Fruit fly (Drosophila melanogaster): ENCODE results near the gene ND-13B.

ND-13B gene

dm6 chr3L:10693709-10694403, at the start of gene ND-13B:
Gene ND-13B, minus strand, starts transcription at chr3L:10694108.
- TF ChIP-seq Mnt (GFP tag; optimal IDR thresholded peaks at IDR 0.05) (peak; percentile 34), cnc (optimal IDR thresholded peaks at IDR 0.05) (no peak), kay (GFP tag; ENCODE audit: borderline replicate concordance) (no peak), Clk (GFP tag; optimal IDR thresholded peaks at IDR 0.05) (peak; percentile 63), CG1620 (GFP tag; optimal IDR thresholded peaks at IDR 0.05) (peak; percentile 56), CG14711 (tag; optimal IDR thresholded peaks at IDR 0.05) (peak; percentile 55), cic (GFP tag; optimal IDR thresholded peaks at IDR 0.05) (peak; percentile 6), Hr96 (GFP tag; optimal IDR thresholded peaks at IDR 0.05) (no peak), CG7101 (tag; optimal IDR thresholded peaks at IDR 0.05) (peak; percentile 54), tj (GFP tag; optimal IDR thresholded peaks at IDR 0.05) (no peak), pad (GFP tag; optimal IDR thresholded peaks at IDR 0.05) (peak; percentile 70), CG7045 (GFP tag; optimal IDR thresholded peaks at IDR 0.05) (no peak), bab1 (GFP tag; optimal IDR thresholded peaks at IDR 0.05) (no peak), Crg-1 (GFP tag; optimal IDR thresholded peaks at IDR 0.05) (peak; percentile 55), CG12768 (GFP tag; optimal IDR thresholded peaks at IDR 0.05) (peak; percentile 76), toe (GFP tag; optimal IDR thresholded peaks at IDR 0.05) (no peak), ovo (GFP tag; optimal IDR thresholded peaks at IDR 0.05) (no peak), CG5204 (GFP tag; optimal IDR thresholded peaks at IDR 0.05) (no peak), CG33017 (tag; optimal IDR thresholded peaks at IDR 0.05) (no peak), CG11617 (GFP tag; optimal IDR thresholded peaks at IDR 0.05) (no peak)

- TF ChIP-seq tj (GFP tag; optimal IDR thresholded peaks at IDR 0.05) (peak; percentile 25), kay (GFP tag; ENCODE audit: borderline replicate concordance) (peak; percentile 19), pad (GFP tag; optimal IDR thresholded peaks at IDR 0.05) (no peak)
Observed at dm6 chr3L:10742813-10743212, 48.9 kb upstream of the ND-13B start.

dm6 chr3L:10742225-10742624, 48.3 kb upstream of the ND-13B start:
- TF ChIP-seq bab1 (GFP tag; optimal IDR thresholded peaks at IDR 0.05) (no peak), tj (GFP tag; optimal IDR thresholded peaks at IDR 0.05) (no peak), cic (GFP tag; optimal IDR thresholded peaks at IDR 0.05) (no peak), CG33017 (tag; optimal IDR thresholded peaks at IDR 0.05) (no peak), CG7045 (GFP tag; optimal IDR thresholded peaks at IDR 0.05) (no peak), Crg-1 (GFP tag; optimal IDR thresholded peaks at IDR 0.05) (no peak), CG1620 (GFP tag; optimal IDR thresholded peaks at IDR 0.05) (no peak), CG12768 (GFP tag; optimal IDR thresholded peaks at IDR 0.05) (no peak), pad (GFP tag; optimal IDR thresholded peaks at IDR 0.05) (no peak), Clk (GFP tag; optimal IDR thresholded peaks at IDR 0.05) (no peak), CG14711 (tag; optimal IDR thresholded peaks at IDR 0.05) (no peak), CG11617 (GFP tag; optimal IDR thresholded peaks at IDR 0.05) (no peak), CG7101 (tag; optimal IDR thresholded peaks at IDR 0.05) (no peak), cnc (optimal IDR thresholded peaks at IDR 0.05) (no peak), CG5204 (GFP tag; optimal IDR thresholded peaks at IDR 0.05) (no peak), ovo (GFP tag; optimal IDR thresholded peaks at IDR 0.05) (no peak), toe (GFP tag; optimal IDR thresholded peaks at IDR 0.05) (no peak)

- TF ChIP-seq CG33017 (tag; optimal IDR thresholded peaks at IDR 0.05) (no peak), kay (GFP tag; ENCODE audit: borderline replicate concordance) (no peak), Hr96 (GFP tag; optimal IDR thresholded peaks at IDR 0.05) (no peak), Crg-1 (GFP tag; optimal IDR thresholded peaks at IDR 0.05) (no peak), CG12768 (GFP tag; optimal IDR thresholded peaks at IDR 0.05) (no peak), CG7101 (tag; optimal IDR thresholded peaks at IDR 0.05) (no peak), Clk (GFP tag; optimal IDR thresholded peaks at IDR 0.05) (no peak), bab1 (GFP tag; optimal IDR thresholded peaks at IDR 0.05) (no peak), ovo (GFP tag; optimal IDR thresholded peaks at IDR 0.05) (no peak), CG1620 (GFP tag; optimal IDR thresholded peaks at IDR 0.05) (no peak), CG7045 (GFP tag; optimal IDR thresholded peaks at IDR 0.05) (no peak), Mnt (GFP tag; optimal IDR thresholded peaks at IDR 0.05) (no peak), cnc (optimal IDR thresholded peaks at IDR 0.05) (no peak), cic (GFP tag; optimal IDR thresholded peaks at IDR 0.05) (no peak)
Observed at dm6 chr3L:10741120-10741519, 47.2 kb upstream of the ND-13B start.

- TF ChIP-seq CG14711 (tag; optimal IDR thresholded peaks at IDR 0.05) (no peak), kay (GFP tag; ENCODE audit: borderline replicate concordance) (peak; percentile 87)
Observed at dm6 chr3L:10740707-10741106, 46.8 kb upstream of the ND-13B start.

- TF ChIP-seq Clk (GFP tag; optimal IDR thresholded peaks at IDR 0.05) (peak; percentile 89), CG14711 (tag; optimal IDR thresholded peaks at IDR 0.05) (peak; percentile 82), CG7045 (GFP tag; optimal IDR thresholded peaks at IDR 0.05) (peak; percentile 93), CG5204 (GFP tag; optimal IDR thresholded peaks at IDR 0.05) (peak; percentile 79), kay (GFP tag; ENCODE audit: borderline replicate concordance) (no peak), CG7101 (tag; optimal IDR thresholded peaks at IDR 0.05) (peak; percentile 75), ovo (GFP tag; optimal IDR thresholded peaks at IDR 0.05) (no peak), bab1 (GFP tag; optimal IDR thresholded peaks at IDR 0.05) (peak; percentile 53), CG33017 (tag; optimal IDR thresholded peaks at IDR 0.05) (peak; percentile 76), Hr96 (GFP tag; optimal IDR thresholded peaks at IDR 0.05) (peak; percentile 79), Mnt (GFP tag; optimal IDR thresholded peaks at IDR 0.05) (peak; percentile 8), CG12768 (GFP tag; optimal IDR thresholded peaks at IDR 0.05) (peak; percentile 92), cnc (optimal IDR thresholded peaks at IDR 0.05) (no peak), pad (GFP tag; optimal IDR thresholded peaks at IDR 0.05) (peak; percentile 77), CG11617 (GFP tag; optimal IDR thresholded peaks at IDR 0.05) (peak; percentile 73), CG1620 (GFP tag; optimal IDR thresholded peaks at IDR 0.05) (peak; percentile 36), Crg-1 (GFP tag; optimal IDR thresholded peaks at IDR 0.05) (peak; percentile 15), toe (GFP tag; optimal IDR thresholded peaks at IDR 0.05) (peak; percentile 95), cic (GFP tag; optimal IDR thresholded peaks at IDR 0.05) (peak; percentile 18), tj (GFP tag; optimal IDR thresholded peaks at IDR 0.05) (peak; percentile 57)
Observed at dm6 chr3L:10739666-10740417, 45.9 kb upstream of the ND-13B start.
